Fruit fly (Drosophila melanogaster): Measurements from ENCODE around the gene Ppcs.
A peak's percentile ranks its signal among the peaks of the same experiment; 100 is the strongest.

The Ppcs gene

dm6 chr3R:19094799-19095418 is 52.8 kb downstream of the Ppcs start, which contains the start of the genes mRpL55 and ATPsynD:
TSS of gene mRpL55 (minus strand) at chr3R:19094905.
TSS of gene ATPsynD (plus strand) at chr3R:19095000.
- TF ChIP-seq D1 (tag; optimal IDR thresholded peaks at IDR 0.05) (no peak), Pif1B (GFP tag; optimal IDR thresholded peaks at IDR 0.05) (no peak), gl (tag; optimal IDR thresholded peaks at IDR 0.05) (no peak), EcR (GFP tag; optimal IDR thresholded peaks at IDR 0.05) (no peak), rn (GFP tag; IDR thresholded peaks at IDR 0.05) (no peak), CG12605 (GFP tag; IDR thresholded peaks at IDR 0.05) (no peak), Ets98B (GFP tag; IDR thresholded peaks at IDR 0.05) (no peak), CG34367 (tag; optimal IDR thresholded peaks at IDR 0.05) (no peak)

dm6 chr3R:19094039-19094438 is 53.7 kb downstream of the Ppcs start, which contains the start of gene cdi:
TSS of gene cdi (minus strand) at chr3R:19094270.
- TF ChIP-seq CG10348 (GFP tag; IDR thresholded peaks at IDR 0.05) (no peak), CG8159 (tag; optimal IDR thresholded peaks at IDR 0.05) (no peak), CG4496 (GFP tag; IDR thresholded peaks at IDR 0.05) (peak; percentile 58), CG8301 (tag; optimal IDR thresholded peaks at IDR 0.05) (no peak), D1 (tag; optimal IDR thresholded peaks at IDR 0.05) (no peak), Snoo (tag; optimal IDR thresholded peaks at IDR 0.05) (peak; percentile 18), Ets98B (GFP tag; IDR thresholded peaks at IDR 0.05) (no peak), CG13204 (GFP tag; optimal IDR thresholded peaks at IDR 0.05) (no peak), CG9948 (tag; optimal IDR thresholded peaks at IDR 0.05) (no peak), gl (tag; optimal IDR thresholded peaks at IDR 0.05) (no peak)

- TF ChIP-seq Ets98B (GFP tag; IDR thresholded peaks at IDR 0.05) (no peak), CG4496 (GFP tag; IDR thresholded peaks at IDR 0.05) (peak; percentile 35; the same call in 1 of the 3 replicates), EcR (GFP tag; optimal IDR thresholded peaks at IDR 0.05) (no peak), fd96Ca (GFP tag; IDR thresholded peaks at IDR 0.05) (no peak), CG8159 (tag; optimal IDR thresholded peaks at IDR 0.05) (peak; percentile 17), CG15710 (tag; optimal IDR thresholded peaks at IDR 0.05) (no peak), CG8301 (tag; optimal IDR thresholded peaks at IDR 0.05) (peak; percentile 24), CG14655 (GFP tag; optimal IDR thresholded peaks at IDR 0.05) (peak; percentile 45), CG9948 (tag; optimal IDR thresholded peaks at IDR 0.05) (no peak), D1 (tag; optimal IDR thresholded peaks at IDR 0.05) (no peak), CG32121 (GFP tag; IDR thresholded peaks at IDR 0.05) (no peak), Pif1B (GFP tag; optimal IDR thresholded peaks at IDR 0.05) (peak; percentile 1), CG10348 (GFP tag; IDR thresholded peaks at IDR 0.05) (no peak), CG17806 (tag; optimal IDR thresholded peaks at IDR 0.05) (no peak), CG13204 (GFP tag; optimal IDR thresholded peaks at IDR 0.05) (no peak), CG12605 (GFP tag; IDR thresholded peaks at IDR 0.05) (no peak), Pif1A (GFP tag; optimal IDR thresholded peaks at IDR 0.05) (peak; percentile 27)
These were observed 54.4 kb downstream of the Ppcs start for dm6 chr3R:19093127-19093812.

- no peak for TF ChIP-seq CG10348 (GFP tag; IDR thresholded peaks at IDR 0.05)
- no peak for TF ChIP-seq Pif1A (GFP tag; optimal IDR thresholded peaks at IDR 0.05)
These were observed 55.2 kb downstream of the Ppcs start for dm6 chr3R:19092367-19093126.

dm6 chr3R:19091749-19092264 is 55.9 kb downstream of the Ppcs start:
- TF ChIP-seq Snoo (tag; optimal IDR thresholded peaks at IDR 0.05): no peak
- no peak for TF ChIP-seq rn (GFP tag; IDR thresholded peaks at IDR 0.05)
- no peak for TF ChIP-seq CG10348 (GFP tag; IDR thresholded peaks at IDR 0.05)
- TF ChIP-seq Pif1A (GFP tag; optimal IDR thresholded peaks at IDR 0.05): no peak
- TF ChIP-seq fd96Ca (GFP tag; IDR thresholded peaks at IDR 0.05): no peak
- TF ChIP-seq CG8301 (tag; optimal IDR thresholded peaks at IDR 0.05): no peak
- no peak for TF ChIP-seq Pif1B (GFP tag; optimal IDR thresholded peaks at IDR 0.05)

- TF ChIP-seq Pif1B (GFP tag; optimal IDR thresholded peaks at IDR 0.05) (no peak), CG15710 (tag; optimal IDR thresholded peaks at IDR 0.05) (no peak), EcR (GFP tag; optimal IDR thresholded peaks at IDR 0.05) (peak; percentile 11), Pif1A (GFP tag; optimal IDR thresholded peaks at IDR 0.05) (no peak), CG8301 (tag; optimal IDR thresholded peaks at IDR 0.05) (no peak), CG13204 (GFP tag; optimal IDR thresholded peaks at IDR 0.05) (no peak), D1 (tag; optimal IDR thresholded peaks at IDR 0.05) (no peak), CG17806 (tag; optimal IDR thresholded peaks at IDR 0.05) (no peak)
These were observed 56.5 kb downstream of the Ppcs start for dm6 chr3R:19090983-19091748.
